Worm (Caenorhabditis elegans) whole organism, L4/young adult: ENCODE results near the gene C36E6.2.

Experiments used
- dao-5 ChIP-seq: sonication (generic microtip); optimal IDR thresholded peaks from 2 replicates; lab custom pipeline; 2016; ENCODE audit warnings: missing genotype, missing genetic modification characterization, moderate library complexity, missing compliant biosample characterization
- him-1 ChIP-seq: sonication (generic microtip); optimal IDR thresholded peaks from 2 replicates; lab custom pipeline; 2016; ENCODE audit warnings: missing genotype, missing genetic modification reagents, missing genetic modification characterization, missing compliant biosample characterization

- TF ChIP-seq him-1 (tag; lab: Kevin White, UChicago) (peak; percentile 96), dao-5 (tag; lab: Kevin White, UChicago) (no peak)
These were observed 28.5 kb downstream of the C36E6.2 start for ce11 chrX:17479694-17480574.
